Fruit fly (Drosophila melanogaster) whole organism, embryonic: ENCODE measurements around the gene CG6149.

ENCODE experiments used
- Antp ChIP-seq: fragments of 200-800 bp; sonication (Bioruptor generic); optimal IDR thresholded peaks from 3 replicates; lab custom pipeline; 2016; ENCODE audit warnings: missing biosample characterization, missing genetic modification characterization
- B-H2 ChIP-seq: fragments of 200-800 bp; sonication (Bioruptor generic); optimal IDR thresholded peaks from 2 replicates; lab custom pipeline; 2018; ENCODE audit warnings: missing biosample characterization, mild to moderate bottlenecking, missing genetic modification characterization
- CG10366 ChIP-seq: fragments of 200-800 bp; sonication (Bioruptor generic); IDR thresholded peaks from 2 replicates; pipeline ENCODE4 v1.3.6; 2022; ENCODE audit warnings: missing biosample characterization, missing genetic modification characterization
- CG11696 ChIP-seq: fragments of 200-800 bp; sonication (Bioruptor generic); IDR thresholded peaks from 2 replicates; pipeline ENCODE4 v1.3.6; 2022; ENCODE audit warnings: missing biosample characterization, missing genetic modification characterization
- CG12104 ChIP-seq: fragments of 200-800 bp; sonication (Bioruptor generic); optimal IDR thresholded peaks from 3 replicates; lab custom pipeline; 2016; ENCODE audit warnings: missing biosample characterization, missing genetic modification characterization
- CG15011 ChIP-seq: fragments of 200-800 bp; sonication (Bioruptor generic); optimal IDR thresholded peaks from 3 replicates; lab custom pipeline; 2018; ENCODE audit warnings: missing biosample characterization, mild to moderate bottlenecking, missing genetic modification characterization
- CG1529 ChIP-seq: fragments of 200-800 bp; sonication (Bioruptor generic); optimal IDR thresholded peaks from 3 replicates; lab custom pipeline; 2018; ENCODE audit warnings: missing biosample characterization, missing genetic modification characterization
- CG2120 ChIP-seq: fragments of 200-800 bp; sonication (Bioruptor generic); optimal IDR thresholded peaks from 3 replicates; lab custom pipeline; 2016; ENCODE audit warnings: missing biosample characterization, missing genetic modification characterization
- CG2129 ChIP-seq: fragments of 200-800 bp; sonication (Bioruptor generic); IDR thresholded peaks from 2 replicates; pipeline ENCODE4 v1.3.6; 2022; ENCODE audit warnings: missing biosample characterization, missing genetic modification characterization; ENCODE audit not compliant: partially characterized antibody
- CG2199 ChIP-seq: fragments of 200-800 bp; sonication (Bioruptor generic); IDR thresholded peaks from 3 replicates; pipeline ENCODE4 v1.3.6; 2022; ENCODE audit warnings: missing biosample characterization, missing genetic modification characterization
- CG31441 ChIP-seq: fragments of 200-800 bp; sonication (Bioruptor generic); IDR thresholded peaks from 2 replicates; pipeline ENCODE4 v1.3.6; 2022; ENCODE audit warnings: missing biosample characterization, missing genetic modification characterization
- CG34422 ChIP-seq: fragments of 200-800 bp; sonication (Bioruptor generic); IDR thresholded peaks from 3 replicates; pipeline ENCODE4 v1.3.6; 2022; ENCODE audit warnings: missing biosample characterization, missing genetic modification characterization
- CG4360 ChIP-seq: fragments of 200-800 bp; sonication (Bioruptor generic); IDR thresholded peaks from 2 replicates; pipeline ENCODE4 v1.3.6; 2022; ENCODE audit warnings: missing biosample characterization, missing genetic modification characterization
- CG4424 ChIP-seq: fragments of 200-800 bp; sonication (Bioruptor generic); optimal IDR thresholded peaks from 3 replicates; lab custom pipeline; 2016; ENCODE audit warnings: missing biosample characterization, missing genetic modification characterization
- CG4730 ChIP-seq: fragments of 200-800 bp; sonication (Bioruptor generic); IDR thresholded peaks from 2 replicates; pipeline ENCODE4 v1.3.6; 2022; ENCODE audit warnings: missing biosample characterization, missing genetic modification characterization
- CG5245 ChIP-seq: fragments of 200-800 bp; sonication (Bioruptor generic); optimal IDR thresholded peaks from 3 replicates; lab custom pipeline; 2016; ENCODE audit warnings: missing biosample characterization, missing genetic modification characterization
- CG6791 ChIP-seq: fragments of 200-800 bp; sonication (Bioruptor generic); IDR thresholded peaks from 3 replicates; pipeline ENCODE4 v1.3.6; 2022; ENCODE audit warnings: missing biosample characterization, missing genetic modification characterization; ENCODE audit not compliant: partially characterized antibody
- CG6813 ChIP-seq: fragments of 200-800 bp; sonication (Bioruptor generic); optimal IDR thresholded peaks from 2 replicates; lab custom pipeline; 2017; ENCODE audit warnings: missing biosample characterization, missing genetic modification characterization, mild to moderate bottlenecking, moderate library complexity, missing genetic modification reagents
- CG6854 ChIP-seq: fragments of 200-800 bp; sonication (Bioruptor generic); optimal IDR thresholded peaks from 3 replicates; lab custom pipeline; 2017; ENCODE audit warnings: missing biosample characterization, mild to moderate bottlenecking, missing genetic modification characterization
- CG7372 ChIP-seq: fragments of 200-800 bp; sonication (Bioruptor generic); IDR thresholded peaks from 2 replicates; pipeline ENCODE4 v1.3.6; 2022; ENCODE audit warnings: missing biosample characterization, missing genetic modification characterization
- CG8924 ChIP-seq: fragments of 200-800 bp; optimal IDR thresholded peaks from 3 replicates; lab custom pipeline; 2019; ENCODE audit warnings: missing biosample characterization, mild to moderate bottlenecking, missing genetic modification characterization, moderate library complexity
- D19B ChIP-seq: fragments of 200-800 bp; sonication (Bioruptor generic); optimal IDR thresholded peaks from 2 replicates; lab custom pipeline; 2017; ENCODE audit warnings: missing biosample characterization, mild to moderate bottlenecking, missing genetic modification characterization
- Deaf1 ChIP-seq: fragments of 200-800 bp; optimal IDR thresholded peaks from 3 replicates; lab custom pipeline; 2019; ENCODE audit warnings: missing biosample characterization, mild to moderate bottlenecking, missing genetic modification characterization, moderate library complexity
- Dip3 ChIP-seq: fragments of 200-800 bp; sonication (Bioruptor generic); optimal IDR thresholded peaks from 3 replicates; lab custom pipeline; 2016; ENCODE audit warnings: missing biosample characterization, missing genetic modification characterization
- Doc3 ChIP-seq: fragments of 200-800 bp; sonication (Bioruptor generic); IDR thresholded peaks from 3 replicates; pipeline ENCODE4 v1.3.6; 2022; ENCODE audit warnings: missing biosample characterization, missing genetic modification characterization; ENCODE audit not compliant: partially characterized antibody
- Dp ChIP-seq: fragments of 200-800 bp; sonication (Bioruptor generic); optimal IDR thresholded peaks from 2 replicates; lab custom pipeline; 2018; ENCODE audit warnings: missing biosample characterization, mild to moderate bottlenecking, missing genetic modification characterization, moderate library complexity
- H15 ChIP-seq: fragments of 200-800 bp; sonication (Bioruptor generic); IDR thresholded peaks from 3 replicates; pipeline ENCODE4 v1.3.6; 2022; ENCODE audit warnings: missing biosample characterization, missing genetic modification characterization
- Hey ChIP-seq: fragments of 200-800 bp; sonication (Bioruptor generic); optimal IDR thresholded peaks from 3 replicates; lab custom pipeline; 2018; ENCODE audit warnings: missing biosample characterization, mild to moderate bottlenecking, missing genetic modification characterization
- Oli ChIP-seq: fragments of 200-800 bp; sonication (Bioruptor generic); optimal IDR thresholded peaks from 2 replicates; lab custom pipeline; 2018; ENCODE audit warnings: missing biosample characterization, mild to moderate bottlenecking, missing genetic modification characterization, moderate library complexity
- Pdp1 ChIP-seq, 2 experiments: fragments of 200-800 bp; sonication (Bioruptor generic); optimal IDR thresholded peaks; 3 replicates each; lab custom pipeline; 2016; ENCODE audit warnings: missing biosample characterization in 2 of 2, missing genetic modification characterization in 2 of 2, mild to moderate bottlenecking in 1 of 2, moderate library complexity in 1 of 2
- Six4 ChIP-seq: fragments of 200-800 bp; sonication (Bioruptor generic); optimal IDR thresholded peaks from 2 replicates; lab custom pipeline; 2016; ENCODE audit warnings: missing biosample characterization, missing genetic modification characterization
- Sox100B ChIP-seq: fragments of 200-800 bp; sonication (Bioruptor generic); optimal IDR thresholded peaks from 3 replicates; lab custom pipeline; 2018; ENCODE audit warnings: missing biosample characterization, mild to moderate bottlenecking, missing genetic modification characterization
- Sox102F ChIP-seq: fragments of 200-800 bp; sonication (Bioruptor generic); optimal IDR thresholded peaks from 2 replicates; lab custom pipeline; 2018; ENCODE audit warnings: missing biosample characterization, mild to moderate bottlenecking, missing genetic modification characterization, moderate library complexity
- bcd ChIP-seq: fragments of 200-800 bp; sonication (Bioruptor generic); optimal IDR thresholded peaks from 2 replicates; lab custom pipeline; 2017; ENCODE audit warnings: missing biosample characterization, mild to moderate bottlenecking, missing genetic modification characterization
- cato ChIP-seq: fragments of 200-800 bp; sonication (Bioruptor generic); optimal IDR thresholded peaks from 2 replicates; lab custom pipeline; 2016; ENCODE audit warnings: missing biosample characterization, missing genetic modification characterization, borderline replicate concordance
- ci ChIP-seq: fragments of 200-800 bp; sonication (Bioruptor generic); IDR thresholded peaks from 3 replicates; pipeline ENCODE4 v1.3.6; 2022; ENCODE audit warnings: missing biosample characterization, missing genetic modification characterization
- crol ChIP-seq: fragments of 200-800 bp; sonication (Bioruptor generic); IDR thresholded peaks from 2 replicates; pipeline ENCODE4 v1.3.6; 2022; ENCODE audit warnings: missing biosample characterization, missing genetic modification characterization
- crp ChIP-seq, 2 experiments: fragments of 200-800 bp; sonication (Bioruptor generic); optimal IDR thresholded peaks; 2 replicates in 1 of 2; 3 replicates in 1 of 2; lab custom pipeline; 2017; ENCODE audit warnings: missing biosample characterization in 2 of 2, missing genetic modification characterization in 2 of 2, mild to moderate bottlenecking in 1 of 2, moderate library complexity in 1 of 2
- cwo ChIP-seq: fragments of 200-800 bp; sonication (Bioruptor generic); optimal IDR thresholded peaks from 3 replicates; lab custom pipeline; 2017; ENCODE audit warnings: missing biosample characterization, missing genetic modification characterization, mild to moderate bottlenecking, moderate library complexity, missing genetic modification reagents
- dimm ChIP-seq: fragments of 200-800 bp; sonication (Bioruptor generic); IDR thresholded peaks from 2 replicates; pipeline ENCODE4 v1.3.6; 2022; ENCODE audit warnings: missing biosample characterization, missing genetic modification characterization
- dmrt99B ChIP-seq: fragments of 200-800 bp; sonication (Bioruptor generic); optimal IDR thresholded peaks from 2 replicates; lab custom pipeline; 2018; ENCODE audit warnings: missing biosample characterization, mild to moderate bottlenecking, missing genetic modification characterization, moderate library complexity
- fd64A ChIP-seq: fragments of 200-800 bp; sonication (Bioruptor generic); optimal IDR thresholded peaks from 3 replicates; lab custom pipeline; 2018; ENCODE audit warnings: missing biosample characterization, mild to moderate bottlenecking, missing genetic modification characterization
- fru ChIP-seq: fragments of >200 bp; optimal IDR thresholded peaks from 2 replicates; lab custom pipeline; 2017
- lilli ChIP-seq: fragments of 200-800 bp; sonication (Bioruptor generic); optimal IDR thresholded peaks from 3 replicates; lab custom pipeline; 2016; ENCODE audit warnings: missing biosample characterization, missing genetic modification characterization
- mld ChIP-seq: fragments of 200-800 bp; sonication (Bioruptor generic); IDR thresholded peaks from 3 replicates; pipeline ENCODE4 v1.3.6; 2022; ENCODE audit warnings: missing biosample characterization, missing genetic modification characterization; ENCODE audit not compliant: partially characterized antibody
- org-1 ChIP-seq: fragments of 200-800 bp; sonication (Bioruptor generic); optimal IDR thresholded peaks from 2 replicates; lab custom pipeline; 2017; ENCODE audit warnings: missing biosample characterization, missing genetic modification characterization
- pum ChIP-seq: fragments of 200-800 bp; sonication (Bioruptor generic); optimal IDR thresholded peaks from 2 replicates; lab custom pipeline; 2016; ENCODE audit warnings: missing biosample characterization, missing genetic modification characterization
- salm ChIP-seq: fragments of 200-800 bp; sonication (Bioruptor generic); optimal IDR thresholded peaks from 2 replicates; lab custom pipeline; 2018; ENCODE audit warnings: missing biosample characterization, mild to moderate bottlenecking, missing genetic modification characterization
- shn ChIP-seq: fragments of 200-800 bp; sonication (Bioruptor generic); optimal IDR thresholded peaks from 3 replicates; lab custom pipeline; 2016; ENCODE audit warnings: missing biosample characterization, missing genetic modification characterization
- slou ChIP-seq: fragments of 200-800 bp; sonication (Bioruptor generic); optimal IDR thresholded peaks from 3 replicates; lab custom pipeline; 2016; ENCODE audit warnings: missing biosample characterization, missing genetic modification characterization
- stc ChIP-seq: fragments of 200-800 bp; sonication (Bioruptor generic); IDR thresholded peaks from 2 replicates; pipeline ENCODE4 v1.3.6; 2022; ENCODE audit warnings: missing biosample characterization, missing genetic modification characterization
- zf30C ChIP-seq: fragments of 200-800 bp; sonication (Bioruptor generic); optimal IDR thresholded peaks from 3 replicates; lab custom pipeline; 2018; ENCODE audit warnings: missing biosample characterization, mild to moderate bottlenecking, missing genetic modification characterization

Gene CG6149

dm6 chr3L:11419344-11419743, 15.9 kb downstream of the CG6149 start (continued):
- TF ChIP-seq CG2129 (GFP tag; lab: Robert Waterston, UW) (no peak), CG8924 (tag; lab: Kevin White, UChicago) (no peak), CG6854 (GFP tag; lab: Kevin White, UChicago) (no peak), CG6791 (GFP tag; lab: Robert Waterston, UW) (no peak), CG31441 (GFP tag; lab: Robert Waterston, UW) (peak; percentile 30; the same call in 1 of the 2 replicates), CG10366 (GFP tag; lab: Robert Waterston, UW) (no peak), Six4 (GFP tag; lab: Kevin White, UChicago) (peak; percentile 4), Deaf1 (peak; percentile 33), CG12104 (GFP tag; lab: Kevin White, UChicago) (no peak), CG6813 (no peak), CG1529 (GFP tag; lab: Kevin White, UChicago) (no peak), crp (GFP tag; optimal IDR thresholded peaks at IDR 0.05; lab: Kevin White, UChicago) (no peak), Pdp1 (GFP tag; optimal IDR thresholded peaks at IDR 0.05; lab: Kevin White, UChicago) (peak in 1 of 2 experiments; percentile 2), ci (GFP tag; lab: Robert Waterston, UW) (peak; percentile 43; the same call in 2 of the 3 replicates), shn (no peak), bcd (GFP tag; lab: Kevin White, UChicago) (no peak), org-1 (GFP tag; lab: Kevin White, UChicago) (peak; percentile 7), mld (GFP tag; lab: Robert Waterston, UW) (no peak), slou (GFP tag; lab: Kevin White, UChicago) (no peak), CG7372 (GFP tag; lab: Robert Waterston, UW) (no peak), crol (GFP tag; lab: Robert Waterston, UW) (no peak), B-H2 (GFP tag; lab: Kevin White, UChicago) (no peak), stc (no peak), cwo (peak; percentile 39), zf30C (GFP tag; lab: Kevin White, UChicago) (no peak), fru (no peak), fd64A (GFP tag; lab: Kevin White, UChicago) (no peak), Dip3 (GFP tag; lab: Kevin White, UChicago) (no peak), Sox100B (no peak), D19B (GFP tag; lab: Kevin White, UChicago) (no peak), Hey (tag; lab: Kevin White, UChicago) (peak; percentile 16), lilli (GFP tag; lab: Kevin White, UChicago) (no peak), CG2199 (peak; percentile 91), cato (GFP tag; lab: Kevin White, UChicago) (no peak), Oli (no peak), CG4360 (no peak), CG4424 (GFP tag; lab: Kevin White, UChicago) (no peak), CG15011 (GFP tag; lab: Kevin White, UChicago) (peak; percentile 2), CG4730 (GFP tag; lab: Robert Waterston, UW) (no peak), pum (GFP tag; lab: Kevin White, UChicago) (no peak), CG11696 (GFP tag; lab: Robert Waterston, UW) (no peak), salm (tag; lab: Kevin White, UChicago) (peak; percentile 53), Doc3 (GFP tag; lab: Robert Waterston, UW) (no peak), CG34422 (GFP tag; lab: Robert Waterston, UW) (no peak), CG5245 (no peak), Antp (GFP tag; lab: Kevin White, UChicago) (no peak), Sox102F (no peak), H15 (GFP tag; lab: Robert Waterston, UW) (no peak), CG2120 (no peak), Dp (GFP tag; lab: Kevin White, UChicago) (no peak), dmrt99B (tag; lab: Kevin White, UChicago) (peak; percentile 14), dimm (no peak)
